Worm (Caenorhabditis elegans) whole organism, young adult: ENCODE results near the gene unc-103.
A peak's percentile ranks its signal among the peaks of the same experiment; 100 is the strongest.

Experiments used
- B0261.1 ChIP-seq: sonication (generic microtip); optimal IDR thresholded peaks from 2 replicates; lab custom pipeline; 2016; ENCODE audit warnings: mild to moderate bottlenecking, missing genetic modification characterization, moderate library complexity, missing compliant biosample characterization
- B0336.3 ChIP-seq: fragments of 200-800 bp; sonication (Bioruptor generic); IDR thresholded peaks from 2 replicates; pipeline ENCODE4 v1.3.6; 2022; ENCODE audit warnings: missing genetic modification characterization, missing compliant biosample characterization
- C17E4.6 ChIP-seq: fragments of 200-800 bp; sonication (Bioruptor generic); IDR thresholded peaks from 2 replicates; pipeline ENCODE4 v1.3.6; 2022; ENCODE audit warnings: missing genetic modification reagents, missing genetic modification characterization, missing compliant biosample characterization
- D2030.7 ChIP-seq: fragments of 200-800 bp; sonication (Bioruptor generic); IDR thresholded peaks from 2 replicates; pipeline ENCODE4 v1.3.6; 2022; ENCODE audit warnings: missing genetic modification reagents, missing genetic modification characterization, missing compliant biosample characterization
- F33H1.4 ChIP-seq: fragments of 200-800 bp; sonication (Bioruptor generic); IDR thresholded peaks from 2 replicates; pipeline ENCODE4 v1.3.6; 2022; ENCODE audit warnings: missing genetic modification reagents, missing genetic modification characterization, missing compliant biosample characterization
- F39B2.1 ChIP-seq: fragments of 200-800 bp; sonication (Bioruptor generic); IDR thresholded peaks from 2 replicates; pipeline ENCODE4 v1.3.6; 2022; ENCODE audit warnings: missing genetic modification reagents, missing genetic modification characterization, missing compliant biosample characterization
- F52B5.7 ChIP-seq: sonication (generic microtip); optimal IDR thresholded peaks from 2 replicates; lab custom pipeline; 2016; ENCODE audit warnings: mild to moderate bottlenecking, missing genetic modification characterization, missing compliant biosample characterization
- T26A5.8 ChIP-seq: sonication (generic microtip); optimal IDR thresholded peaks from 2 replicates; lab custom pipeline; 2016; ENCODE audit warnings: missing genetic modification characterization, missing compliant biosample characterization
- Y53G8AR.9 ChIP-seq: fragments of 200-800 bp; sonication (Bioruptor generic); conservative IDR thresholded peaks from 2 replicates; pipeline ENCODE4 v1.3.6; 2022; ENCODE audit warnings: missing genetic modification reagents, missing genetic modification characterization, missing compliant biosample characterization
- Y56A3A.18 ChIP-seq: fragments of 200-800 bp; sonication (Bioruptor generic); IDR thresholded peaks from 2 replicates; pipeline ENCODE4 v1.3.6; 2022; ENCODE audit warnings: missing genetic modification reagents, missing genetic modification characterization, missing compliant biosample characterization
- Y79H2A.3 ChIP-seq: fragments of 200-800 bp; sonication (Bioruptor generic); conservative IDR thresholded peaks from 2 replicates; pipeline ENCODE4 v1.3.6; 2022; ENCODE audit warnings: missing genetic modification reagents, missing genetic modification characterization, missing compliant biosample characterization
- ama-1 ChIP-seq, 3 experiments: fragments of 150-350 bp in 1 of 3; sonication (generic microtip) in 2 of 3; optimal IDR thresholded peaks; 2 replicates each; lab custom pipeline; 2014 to 2018; ENCODE audit warnings: missing biosample characterization in 2 of 3, missing genetic modification characterization in 2 of 3, missing genetic modification reagents in 2 of 3
- attf-3 ChIP-seq: fragments of 200-800 bp; sonication (Bioruptor generic); conservative IDR thresholded peaks from 2 replicates; pipeline ENCODE4 v1.3.6; 2022; ENCODE audit warnings: missing genetic modification reagents, missing genetic modification characterization, missing compliant biosample characterization
- attf-5 ChIP-seq: fragments of 200-800 bp; sonication (Bioruptor generic); optimal IDR thresholded peaks from 2 replicates; lab custom pipeline; 2018; ENCODE audit warnings: mild to moderate bottlenecking, missing genetic modification characterization, missing compliant biosample characterization
- attf-6 ChIP-seq: fragments of 200-800 bp; sonication (Bioruptor generic); IDR thresholded peaks from 2 replicates; pipeline ENCODE4 v1.3.6; 2022; ENCODE audit warnings: missing genetic modification reagents, missing genetic modification characterization, missing compliant biosample characterization
- ccch-3 ChIP-seq: fragments of 200-800 bp; sonication (Bioruptor generic); optimal IDR thresholded peaks from 2 replicates; lab custom pipeline; 2018; ENCODE audit warnings: mild to moderate bottlenecking, missing genetic modification characterization, missing compliant biosample characterization
- cebp-1 ChIP-seq, 2 experiments: fragments of 200-800 bp in 1 of 2; sonication (Bioruptor generic) in 1 of 2; sonication (generic microtip) in 1 of 2; IDR thresholded peaks in 1 of 2; optimal IDR thresholded peaks in 1 of 2; 2 replicates each; pipeline versions ENCODE4 v1.3.6 to Lab custom; 2017 to 2022; ENCODE audit warnings: missing compliant biosample characterization in 2 of 2, missing genetic modification characterization in 2 of 2, mild to moderate bottlenecking in 1 of 2, missing genetic modification reagents in 1 of 2, moderate library complexity in 1 of 2
- ceh-27 ChIP-seq: fragments of 200-800 bp; sonication (Bioruptor generic); optimal IDR thresholded peaks from 2 replicates; lab custom pipeline; 2018; ENCODE audit warnings: mild to moderate bottlenecking, missing genetic modification characterization, moderate library complexity, missing compliant biosample characterization
- ceh-79 ChIP-seq: sonication (generic microtip); optimal IDR thresholded peaks from 2 replicates; lab custom pipeline; 2017; ENCODE audit warnings: mild to moderate bottlenecking, missing genetic modification characterization, missing compliant biosample characterization
- ceh-91 ChIP-seq: fragments of 200-800 bp; sonication (Bioruptor generic); IDR thresholded peaks from 2 replicates; pipeline ENCODE4 v1.3.6; 2022; ENCODE audit warnings: missing genetic modification reagents, missing genetic modification characterization, missing compliant biosample characterization
- chd-7 ChIP-seq: sonication (generic microtip); optimal IDR thresholded peaks from 2 replicates; lab custom pipeline; 2016; ENCODE audit warnings: mild to moderate bottlenecking, missing genetic modification characterization, moderate library complexity, missing compliant biosample characterization
- die-1 ChIP-seq: sonication (generic microtip); optimal IDR thresholded peaks from 2 replicates; lab custom pipeline; 2016; ENCODE audit warnings: missing genotype, mild to moderate bottlenecking, missing genetic modification characterization, missing compliant biosample characterization
- dox-1 ChIP-seq: fragments of 200-800 bp; sonication (Bioruptor generic); IDR thresholded peaks from 2 replicates; pipeline ENCODE4 v1.3.6; 2022; ENCODE audit warnings: missing genetic modification reagents, missing genetic modification characterization, missing compliant biosample characterization
- dpl-1 ChIP-seq: fragments of 150-350 bp; optimal IDR thresholded peaks from 2 replicates; lab custom pipeline; 2014; ENCODE audit warnings: missing biosample characterization, missing genetic modification reagents, missing genetic modification characterization
- egrh-3 ChIP-seq: fragments of 200-800 bp; sonication (Bioruptor generic); IDR thresholded peaks from 2 replicates; pipeline ENCODE4 v1.3.6; 2022; ENCODE audit warnings: missing genetic modification reagents, missing genetic modification characterization, missing compliant biosample characterization
- fkh-3 ChIP-seq: sonication (generic microtip); optimal IDR thresholded peaks from 2 replicates; lab custom pipeline; 2016; ENCODE audit warnings: mild to moderate bottlenecking, missing genetic modification characterization, missing compliant biosample characterization
- him-1 ChIP-seq: sonication (generic microtip); optimal IDR thresholded peaks from 2 replicates; lab custom pipeline; 2016; ENCODE audit warnings: missing genotype, missing genetic modification reagents, missing genetic modification characterization, missing compliant biosample characterization
- hmg-1.2 ChIP-seq: fragments of 200-800 bp; sonication (Bioruptor generic); IDR thresholded peaks from 2 replicates; pipeline ENCODE4 v1.3.6; 2022; ENCODE audit warnings: missing genetic modification reagents, missing genetic modification characterization, missing compliant biosample characterization
- lag-1 ChIP-seq: fragments of 200-800 bp; sonication (Bioruptor generic); IDR thresholded peaks from 2 replicates; pipeline ENCODE4 v1.3.6; 2022; ENCODE audit warnings: missing genetic modification reagents, missing genetic modification characterization, missing compliant biosample characterization
- lin-54 ChIP-seq: fragments of 200-800 bp; sonication (Bioruptor generic); optimal IDR thresholded peaks from 2 replicates; lab custom pipeline; 2018; ENCODE audit warnings: mild to moderate bottlenecking, missing genetic modification characterization, missing compliant biosample characterization
- lsl-1 ChIP-seq: fragments of 200-800 bp; sonication (Bioruptor generic); optimal IDR thresholded peaks from 2 replicates; lab custom pipeline; 2018; ENCODE audit warnings: mild to moderate bottlenecking, missing genetic modification characterization, moderate library complexity, missing compliant biosample characterization
- lsy-27 ChIP-seq: sonication (generic microtip); optimal IDR thresholded peaks from 2 replicates; lab custom pipeline; 2017; ENCODE audit warnings: missing genetic modification characterization, mild to moderate bottlenecking, missing compliant biosample characterization, antibody characterized with exemption, missing genotype, borderline replicate concordance; ENCODE audit not compliant: insufficient read depth
- madf-10 ChIP-seq: sonication (generic microtip); optimal IDR thresholded peaks from 2 replicates; lab custom pipeline; 2016; ENCODE audit warnings: mild to moderate bottlenecking, missing genetic modification characterization, missing compliant biosample characterization
- madf-6 ChIP-seq: fragments of 200-800 bp; sonication (Bioruptor generic); IDR thresholded peaks from 2 replicates; pipeline ENCODE4 v1.3.6; 2022; ENCODE audit warnings: missing genetic modification reagents, missing genetic modification characterization, missing compliant biosample characterization
- mcd-1 ChIP-seq: fragments of 200-800 bp; sonication (Bioruptor generic); IDR thresholded peaks from 2 replicates; pipeline ENCODE4 v1.3.6; 2022; ENCODE audit warnings: missing genetic modification reagents, missing genetic modification characterization, missing compliant biosample characterization
- nfya-1 ChIP-seq: sonication (generic microtip); optimal IDR thresholded peaks from 2 replicates; lab custom pipeline; 2017; ENCODE audit warnings: antibody characterized with exemption, missing compliant biosample characterization, missing genetic modification characterization, borderline replicate concordance; ENCODE audit not compliant: insufficient read depth
- nhr-120 ChIP-seq: fragments of 200-800 bp; sonication (Bioruptor generic); IDR thresholded peaks from 2 replicates; pipeline ENCODE4 v1.3.6; 2022; ENCODE audit warnings: missing genetic modification characterization, missing compliant biosample characterization
- pbrm-1 ChIP-seq: fragments of 200-800 bp; sonication (Bioruptor generic); IDR thresholded peaks from 2 replicates; pipeline ENCODE4 v1.3.6; 2022; ENCODE audit warnings: missing genetic modification reagents, missing genetic modification characterization, missing compliant biosample characterization
- pha-4 ChIP-seq: fragments of 150-350 bp; sonication (generic microtip); optimal IDR thresholded peaks from 2 replicates; lab custom pipeline; 2014; ENCODE audit warnings: missing biosample characterization, missing genetic modification reagents, missing genetic modification characterization
- rec-8 ChIP-seq, 2 experiments: sonication (generic microtip); optimal IDR thresholded peaks; 2 replicates each; lab custom pipeline; 2016; ENCODE audit warnings: mild to moderate bottlenecking in 2 of 2, missing genetic modification characterization in 2 of 2, missing genetic modification reagents in 2 of 2, missing genotype in 2 of 2, missing biosample characterization in 1 of 2, missing compliant biosample characterization in 1 of 2, moderate library complexity in 1 of 2
- snpc-1.1 ChIP-seq: sonication (generic microtip); optimal IDR thresholded peaks from 2 replicates; lab custom pipeline; 2017; ENCODE audit warnings: missing genetic modification characterization, mild to moderate bottlenecking, missing compliant biosample characterization, antibody characterized with exemption, moderate library complexity, missing genotype, missing genetic modification reagents; ENCODE audit not compliant: insufficient read depth
- snpc-3.4 ChIP-seq: sonication (generic microtip); optimal IDR thresholded peaks from 2 replicates; lab custom pipeline; 2017; ENCODE audit warnings: missing genetic modification characterization, mild to moderate bottlenecking, missing compliant biosample characterization, antibody characterized with exemption, moderate library complexity, missing genotype, missing genetic modification reagents
- snpc-4 ChIP-seq, 5 experiments: fragments of 150-350 bp in 1 of 5; sonication (generic microtip) in 4 of 5; optimal IDR thresholded peaks; 2 replicates each; lab custom pipeline; 2014 to 2018; ENCODE audit warnings: missing genetic modification characterization in 5 of 5, missing biosample characterization in 3 of 5, antibody characterized with exemption in 2 of 5, mild to moderate bottlenecking in 2 of 5, missing compliant biosample characterization in 2 of 5, missing genotype in 2 of 5, moderate library complexity in 2 of 5, missing genetic modification reagents in 1 of 5
- tlf-1 ChIP-seq: fragments of 200-800 bp; sonication (Bioruptor generic); optimal IDR thresholded peaks from 2 replicates; lab custom pipeline; 2018; ENCODE audit warnings: mild to moderate bottlenecking, missing genetic modification characterization, missing compliant biosample characterization
- unc-62 ChIP-seq: fragments of 150-350 bp; optimal IDR thresholded peaks from 2 replicates; lab custom pipeline; 2014; ENCODE audit warnings: missing biosample characterization, missing genetic modification reagents, missing genetic modification characterization
- ztf-3 ChIP-seq: fragments of 200-800 bp; sonication (Bioruptor generic); optimal IDR thresholded peaks from 2 replicates; lab custom pipeline; 2018; ENCODE audit warnings: mild to moderate bottlenecking, missing genetic modification characterization, missing compliant biosample characterization

The unc-103 gene

DNA sequence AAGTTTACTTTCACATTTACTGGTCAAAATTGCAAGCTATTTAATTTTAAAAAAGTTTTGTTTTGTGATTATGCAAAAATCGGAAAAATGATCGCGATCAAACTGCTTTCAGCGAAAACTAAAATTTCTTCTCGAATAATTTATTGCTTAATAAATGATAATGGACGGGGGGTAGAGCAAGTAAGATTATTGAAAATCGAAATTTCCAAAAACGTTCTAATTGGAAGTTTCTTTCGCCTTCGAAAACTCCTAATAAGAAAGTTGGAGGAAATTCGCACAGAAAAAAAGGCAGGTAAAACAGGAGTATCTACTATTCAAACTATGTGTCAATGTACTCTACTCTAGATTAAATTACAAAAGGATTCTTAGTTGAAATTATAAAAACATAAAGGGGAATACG is 57.0 kb downstream of the unc-103 start:
- peak; percentile 63 for TF ChIP-seq D2030.7 (GFP tag; lab: Robert Waterston, UW)
- TF ChIP-seq madf-10 (tag; lab: Kevin White, UChicago), result no peak
- TF ChIP-seq dox-1 (GFP tag; lab: Robert Waterston, UW), result peak; percentile 3; the same call in 1 of the 2 replicates
- TF ChIP-seq dpl-1 (GFP tag; lab: Kevin White, UChicago), result no peak
- TF ChIP-seq fkh-3, result peak; percentile 54
- no peak for TF ChIP-seq unc-62 (GFP tag; lab: Kevin White, UChicago)
- TF ChIP-seq lin-54 (GFP tag; lab: Kevin White, UChicago), result peak; percentile 52
- TF ChIP-seq attf-6 (GFP tag; lab: Robert Waterston, UW), result 0 out of 2 replicates have a peak, but pooled peaks have one; percentile 29
- TF ChIP-seq C17E4.6, result no peak
- no peak for TF ChIP-seq Y56A3A.18 (GFP tag; lab: Robert Waterston, UW)
- peak; percentile 63 for TF ChIP-seq snpc-1.1
- peak; percentile 15 for TF ChIP-seq T26A5.8
- no peak for TF ChIP-seq rec-8 (tag; optimal IDR thresholded peaks at IDR 0.05; lab: Kevin White, UChicago)
- no peak for TF ChIP-seq ztf-3 (GFP tag; lab: Kevin White, UChicago)
- peak; percentile 35; the same call in 1 of the 2 replicates for TF ChIP-seq hmg-1.2
- TF ChIP-seq mcd-1 (GFP tag; lab: Robert Waterston, UW), result no peak
- TF ChIP-seq him-1 (tag; lab: Kevin White, UChicago), result peak; percentile 63
- no peak for TF ChIP-seq cebp-1 (GFP tag; IDR thresholded peaks at IDR 0.05; lab: Robert Waterston, UW)
- TF ChIP-seq cebp-1 (tag; optimal IDR thresholded peaks at IDR 0.05; lab: Kevin White, UChicago), result peak; percentile 41
- TF ChIP-seq lag-1 (GFP tag; lab: Robert Waterston, UW), result no peak
- TF ChIP-seq die-1 (tag; lab: Kevin White, UChicago), result peak; percentile 54
- 0 out of 2 replicates have a peak, but pooled peaks have one; percentile 36 for TF ChIP-seq pbrm-1 (GFP tag; lab: Robert Waterston, UW)
- TF ChIP-seq nhr-120, result no peak
- peak; percentile 69 for TF ChIP-seq ceh-79 (tag; lab: Kevin White, UChicago)
- no peak for TF ChIP-seq F33H1.4 (GFP tag; lab: Robert Waterston, UW)
- TF ChIP-seq tlf-1 (GFP tag; lab: Kevin White, UChicago), result peak; percentile 72
- TF ChIP-seq lsy-27 (tag; lab: Kevin White, UChicago), result no peak
- peak; percentile 89 for TF ChIP-seq Y53G8AR.9 (GFP tag; lab: Robert Waterston, UW)
- TF ChIP-seq snpc-3.4 (tag; lab: Kevin White, UChicago), result peak; percentile 23
- no peak for TF ChIP-seq attf-3
- TF ChIP-seq pha-4 (tag; lab: Kevin White, UChicago), result no peak
- TF ChIP-seq madf-6, result peak; percentile 68
- TF ChIP-seq B0336.3 (GFP tag; lab: Robert Waterston, UW), result peak; percentile 69
- TF ChIP-seq lsl-1 (GFP tag; lab: Kevin White, UChicago), result peak; percentile 41
- no peak for TF ChIP-seq attf-5 (GFP tag; lab: Kevin White, UChicago)
- no peak for TF ChIP-seq snpc-4 (GFP tag; optimal IDR thresholded peaks at IDR 0.05; lab: Kevin White, UChicago)
- peak in 3 of 4 experiments; percentile 9 to 49 (median 48) for TF ChIP-seq snpc-4 (tag; optimal IDR thresholded peaks at IDR 0.05; lab: Kevin White, UChicago)
- TF ChIP-seq F39B2.1 (GFP tag; lab: Robert Waterston, UW), result peak; percentile 9; the same call in 1 of the 2 replicates
- no peak for TF ChIP-seq F52B5.7 (tag; lab: Kevin White, UChicago)
- no peak for TF ChIP-seq ceh-27 (GFP tag; lab: Kevin White, UChicago)
- TF ChIP-seq ama-1 (optimal IDR thresholded peaks at IDR 0.05; lab: Kevin White, UChicago), result no peak
- TF ChIP-seq ama-1 (GFP tag; optimal IDR thresholded peaks at IDR 0.05; lab: Kevin White, UChicago), result peak in 1 of 2 experiments; percentile 81
- no peak for TF ChIP-seq B0261.1 (tag; lab: Kevin White, UChicago)
- TF ChIP-seq chd-7 (tag; lab: Kevin White, UChicago), result peak; percentile 42
- TF ChIP-seq egrh-3 (GFP tag; lab: Robert Waterston, UW), result no peak
- TF ChIP-seq nfya-1 (tag; lab: Kevin White, UChicago), result no peak
- no peak for TF ChIP-seq ccch-3
- 0 out of 2 replicates have a peak, but pooled peaks have one; percentile 44 for TF ChIP-seq Y79H2A.3 (GFP tag; lab: Robert Waterston, UW)
- no peak for TF ChIP-seq ceh-91 (GFP tag; lab: Robert Waterston, UW)
